Fruit fly (Drosophila melanogaster): ENCODE measurements around the gene CG33189.

Gene CG33189

dm6 chr3R:8818239-8818638 lies 37.6 kb upstream of the CG33189 start (continued):
- TF ChIP-seq CG13775 (GFP tag; optimal IDR thresholded peaks at IDR 0.05) (peak; percentile 79), Sry-β (GFP tag; optimal IDR thresholded peaks at IDR 0.05) (no peak), ab (GFP tag; optimal IDR thresholded peaks at IDR 0.05) (no peak), Med (GFP tag) (peak; percentile 80), crp (GFP tag; optimal IDR thresholded peaks at IDR 0.05) (no peak), Ets65A (GFP tag) (peak; percentile 60), wor (GFP tag; IDR thresholded peaks at IDR 0.05) (no peak), MBD-R2 (GFP tag; IDR thresholded peaks at IDR 0.05) (no peak)

- TF ChIP-seq Med (GFP tag) (peak; percentile 23), Rfx (GFP tag; IDR thresholded peaks at IDR 0.05) (peak; percentile 12), seq (GFP tag; IDR thresholded peaks at IDR 0.05) (no peak), CG10543 (GFP tag; optimal IDR thresholded peaks at IDR 0.05) (peak; percentile 10), Six4 (GFP tag; optimal IDR thresholded peaks at IDR 0.05) (no peak), ftz-f1 (GFP tag; optimal IDR thresholded peaks at IDR 0.05) (peak; percentile 68), kni (GFP tag; optimal IDR thresholded peaks at IDR 0.05) (peak; percentile 46), CG2199 (GFP tag; IDR thresholded peaks at IDR 0.05) (peak; percentile 67; the same call in 1 of the 3 replicates), knrl (GFP tag; IDR thresholded peaks at IDR 0.05; ENCODE audit: partially characterized antibody) (peak; percentile 42; the same call in 1 of the 3 replicates), nom (GFP tag; optimal IDR thresholded peaks at IDR 0.05) (peak; percentile 11), pfk (GFP tag; optimal IDR thresholded peaks at IDR 0.05) (peak; percentile 7), CG4404 (GFP tag; IDR thresholded peaks at IDR 0.05) (no peak)
These were observed 34.5 kb upstream of the CG33189 start for dm6 chr3R:8815074-8815473.

- no peak for TF ChIP-seq HLH3B (GFP tag; IDR thresholded peaks at IDR 0.05)
- TF ChIP-seq CG18599 (GFP tag; optimal IDR thresholded peaks at IDR 0.05), result peak; percentile 48
- no peak for TF ChIP-seq nom (GFP tag; optimal IDR thresholded peaks at IDR 0.05)
- TF ChIP-seq CG17328 (GFP tag; IDR thresholded peaks at IDR 0.05), result no peak
- TF ChIP-seq Chrac-16 (GFP tag; optimal IDR thresholded peaks at IDR 0.05), result no peak
- no peak for TF ChIP-seq CG17361 (GFP tag; IDR thresholded peaks at IDR 0.05)
- no peak for TF ChIP-seq grn (GFP tag; optimal IDR thresholded peaks at IDR 0.05)
- no peak for TF ChIP-seq CG2116 (GFP tag; optimal IDR thresholded peaks at IDR 0.05)
- no peak for TF ChIP-seq bcd (GFP tag; optimal IDR thresholded peaks at IDR 0.05)
- TF ChIP-seq CG13894 (tag; optimal IDR thresholded peaks at IDR 0.05), result peak; percentile 76
- TF ChIP-seq MBD-R2 (GFP tag; IDR thresholded peaks at IDR 0.05), result no peak
- TF ChIP-seq run (tag; optimal IDR thresholded peaks at IDR 0.05), result no peak
- TF ChIP-seq CoRest (tag; optimal IDR thresholded peaks at IDR 0.05), result no peak
- no peak for TF ChIP-seq CG17829 (tag; optimal IDR thresholded peaks at IDR 0.05)
- no peak for TF ChIP-seq Blimp-1 (GFP tag; optimal IDR thresholded peaks at IDR 0.05)
- no peak for TF ChIP-seq dmrt11E (tag; optimal IDR thresholded peaks at IDR 0.05)
- TF ChIP-seq CG30431 (GFP tag; optimal IDR thresholded peaks at IDR 0.05), result no peak
- no peak for TF ChIP-seq hth (optimal IDR thresholded peaks at IDR 0.05)
- no peak for TF ChIP-seq sima (GFP tag; optimal IDR thresholded peaks at IDR 0.05)
- no peak for TF ChIP-seq row (GFP tag; IDR thresholded peaks at IDR 0.05)
- TF ChIP-seq Dfd (GFP tag; optimal IDR thresholded peaks at IDR 0.05), result no peak
- TF ChIP-seq CG1603 (tag; optimal IDR thresholded peaks at IDR 0.05), result no peak
- TF ChIP-seq prd (optimal IDR thresholded peaks at IDR 0.05), result no peak
- TF ChIP-seq prd (GFP tag; IDR thresholded peaks at IDR 0.05), result no peak
- TF ChIP-seq rib (GFP tag; IDR thresholded peaks at IDR 0.05), result peak; percentile 34; the same call in 1 of the 2 replicates
- no peak for TF ChIP-seq Jarid2 (GFP tag; optimal IDR thresholded peaks at IDR 0.05)
- TF ChIP-seq B-H2 (GFP tag; optimal IDR thresholded peaks at IDR 0.05), result peak; percentile 51
- TF ChIP-seq CG8765 (GFP tag; IDR thresholded peaks at IDR 0.05), result no peak
- TF ChIP-seq CG11398 (GFP tag; optimal IDR thresholded peaks at IDR 0.05), result no peak
- no peak for TF ChIP-seq sc (optimal IDR thresholded peaks at IDR 0.05)
- no peak for TF ChIP-seq sc (GFP tag; optimal IDR thresholded peaks at IDR 0.05)
- no peak for TF ChIP-seq mld (GFP tag; IDR thresholded peaks at IDR 0.05; ENCODE audit: partially characterized antibody)
These were observed 33.5 kb upstream of the CG33189 start for dm6 chr3R:8814029-8814647.

All from whole organism, embryonic.